Worm (Caenorhabditis elegans) whole organism, L3 larva: ENCODE results near the gene gvd-1.
"Not testable (repeated sequence)": the region's sequence is repeated elsewhere in the genome, so short reads cannot be mapped to it uniquely, and the experiment has no call there.

ENCODE experiments used
- egl-27 ChIP-seq: sonication (generic microtip); optimal IDR thresholded peaks from 4 replicates; lab custom pipeline; 2017; ENCODE audit warnings: missing biosample characterization, missing genetic modification reagents, missing genetic modification characterization
- elt-2 ChIP-seq: sonication (generic microtip); optimal IDR thresholded peaks from 2 replicates; lab custom pipeline; 2016; ENCODE audit warnings: missing genetic modification reagents, mild to moderate bottlenecking, missing genetic modification characterization, missing compliant biosample characterization
- mdl-1 ChIP-seq: fragments of 150-350 bp; optimal IDR thresholded peaks from 2 replicates; lab custom pipeline; 2014; ENCODE audit warnings: missing biosample characterization, missing genetic modification characterization
- nhr-11 ChIP-seq: fragments of 150-350 bp; optimal IDR thresholded peaks from 2 replicates; lab custom pipeline; 2014; ENCODE audit warnings: missing biosample characterization, missing genetic modification characterization
- nhr-43 ChIP-seq: sonication (generic microtip); optimal IDR thresholded peaks from 2 replicates; lab custom pipeline; 2016; ENCODE audit warnings: mild to moderate bottlenecking, missing genetic modification characterization, missing compliant biosample characterization; ENCODE audit not compliant: poor library complexity, severe bottlenecking
- sea-2 ChIP-seq: fragments of 150-350 bp; sonication (generic microtip); optimal IDR thresholded peaks from 4 replicates; lab custom pipeline; 2014; ENCODE audit warnings: missing biosample characterization, missing genetic modification reagents, missing genetic modification characterization
- snpc-4 ChIP-seq: fragments of 150-350 bp; optimal IDR thresholded peaks from 2 replicates; lab custom pipeline; 2014; ENCODE audit warnings: missing biosample characterization, missing genetic modification characterization
- unc-62 ChIP-seq: fragments of 150-350 bp; sonication (generic microtip); optimal IDR thresholded peaks from 4 replicates; lab custom pipeline; 2014; ENCODE audit warnings: missing biosample characterization, missing genetic modification reagents, missing genetic modification characterization
- ztf-11 ChIP-seq: fragments of 150-350 bp; optimal IDR thresholded peaks from 2 replicates; lab custom pipeline; 2014; ENCODE audit warnings: missing biosample characterization, missing genetic modification characterization

DNA sequence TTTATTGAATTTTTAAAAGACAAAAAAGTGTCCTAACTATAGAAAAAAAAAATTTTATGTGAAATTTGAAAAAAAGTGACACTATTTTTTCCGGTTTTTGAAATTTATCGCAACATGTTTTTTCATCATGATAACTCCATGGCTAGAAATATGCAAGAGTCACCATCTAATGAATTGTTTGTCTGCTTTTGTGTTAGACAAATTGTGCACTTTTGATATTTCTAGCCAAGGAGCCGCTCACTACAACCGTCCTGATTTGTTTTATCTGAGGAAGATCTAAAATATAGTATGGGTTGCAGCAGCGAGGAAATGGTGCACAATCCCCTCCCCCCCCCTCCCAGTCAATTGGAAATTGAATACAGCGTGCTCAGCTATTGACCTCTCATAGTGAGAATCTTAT is 3.0 kb downstream of the gvd-1 start, which contains the start of gene W10D9.1:
- TF ChIP-seq elt-2 (tag; lab: Kevin White, UChicago); sea-2 (GFP tag; lab: Kevin White, UChicago); egl-27 (tag; lab: Kevin White, UChicago); snpc-4 (tag; lab: Kevin White, UChicago); nhr-43 (tag; lab: Kevin White, UChicago); ztf-11; nhr-11 (tag; lab: Kevin White, UChicago); unc-62 (GFP tag; lab: Kevin White, UChicago); mdl-1 (tag; lab: Kevin White, UChicago): not testable (repeated sequence)
